Fruit fly (Drosophila melanogaster) whole organism, prepupa: ENCODE results near the gene CG7656.

Experiments used
- Blimp-1 ChIP-seq: fragments of 200-800 bp; sonication (Bioruptor generic); optimal IDR thresholded peaks from 3 replicates; lab custom pipeline; 2017; ENCODE audit warnings: missing biosample characterization, missing genetic modification characterization, mild to moderate bottlenecking, moderate library complexity, missing genetic modification reagents
- CG10631 ChIP-seq: fragments of 200-800 bp; sonication (Bioruptor generic); optimal IDR thresholded peaks from 2 replicates; lab custom pipeline; 2016; ENCODE audit warnings: missing biosample characterization, missing genetic modification characterization
- CG11294 ChIP-seq: fragments of 200-800 bp; sonication (Bioruptor generic); IDR thresholded peaks from 2 replicates; pipeline ENCODE4 v1.3.6; 2022; ENCODE audit warnings: missing biosample characterization, missing genetic modification characterization
- CG11762 ChIP-seq: fragments of 200-800 bp; sonication (Bioruptor generic); optimal IDR thresholded peaks from 3 replicates; lab custom pipeline; 2016; ENCODE audit warnings: missing biosample characterization, missing genetic modification characterization; ENCODE audit not compliant: insufficient read depth
- CG15336 ChIP-seq: fragments of 200-800 bp; sonication (Bioruptor generic); IDR thresholded peaks from 2 replicates; pipeline ENCODE4 v1.3.6; 2022; ENCODE audit warnings: missing biosample characterization, missing genetic modification characterization
- CG3032 ChIP-seq: fragments of 200-800 bp; optimal IDR thresholded peaks from 2 replicates; lab custom pipeline; 2019; ENCODE audit warnings: missing biosample characterization, mild to moderate bottlenecking, missing genetic modification characterization, moderate library complexity
- CG32006 ChIP-seq: fragments of 200-800 bp; sonication (Bioruptor generic); optimal IDR thresholded peaks from 3 replicates; lab custom pipeline; 2017; ENCODE audit warnings: missing biosample characterization, mild to moderate bottlenecking, missing genetic modification characterization
- CG34406 ChIP-seq: fragments of 200-800 bp; sonication (Bioruptor generic); optimal IDR thresholded peaks from 3 replicates; lab custom pipeline; 2016; ENCODE audit warnings: missing biosample characterization, missing genetic modification characterization
- CG3919 ChIP-seq: fragments of 200-800 bp; sonication (Bioruptor generic); optimal IDR thresholded peaks from 3 replicates; lab custom pipeline; 2016; ENCODE audit warnings: missing biosample characterization, missing genetic modification characterization
- CG4318 ChIP-seq: fragments of 200-800 bp; sonication (Bioruptor generic); optimal IDR thresholded peaks from 3 replicates; lab custom pipeline; 2017; ENCODE audit warnings: missing biosample characterization, mild to moderate bottlenecking, missing genetic modification characterization
- CG6163 ChIP-seq: fragments of 200-800 bp; sonication (Bioruptor generic); IDR thresholded peaks from 3 replicates; pipeline ENCODE4 v1.3.6; 2022; ENCODE audit warnings: missing biosample characterization, missing genetic modification characterization
- CG6276 ChIP-seq: fragments of 200-800 bp; sonication (Bioruptor generic); optimal IDR thresholded peaks from 2 replicates; lab custom pipeline; 2017; ENCODE audit warnings: missing biosample characterization, mild to moderate bottlenecking, missing genetic modification characterization
- CG6792 ChIP-seq: fragments of 200-800 bp; sonication (Bioruptor generic); optimal IDR thresholded peaks from 3 replicates; lab custom pipeline; 2016; ENCODE audit warnings: missing biosample characterization, missing genetic modification characterization
- CG6808 ChIP-seq: fragments of 200-800 bp; sonication (Bioruptor generic); optimal IDR thresholded peaks from 3 replicates; lab custom pipeline; 2017; ENCODE audit warnings: missing biosample characterization, missing genetic modification characterization, mild to moderate bottlenecking, moderate library complexity, missing genetic modification reagents
- CG6854 ChIP-seq: fragments of 200-800 bp; sonication (Bioruptor generic); optimal IDR thresholded peaks from 2 replicates; lab custom pipeline; 2017; ENCODE audit warnings: missing biosample characterization, mild to moderate bottlenecking, missing genetic modification characterization
- CG7368 ChIP-seq: fragments of 200-800 bp; sonication (Bioruptor generic); optimal IDR thresholded peaks from 3 replicates; lab custom pipeline; 2016; ENCODE audit warnings: missing biosample characterization, missing genetic modification characterization
- CG8119 ChIP-seq: fragments of 200-800 bp; sonication (Bioruptor generic); IDR thresholded peaks from 3 replicates; pipeline ENCODE4 v1.3.6; 2022; ENCODE audit warnings: missing biosample characterization, missing genetic modification characterization
- CG8319 ChIP-seq: fragments of 200-800 bp; sonication (Bioruptor generic); optimal IDR thresholded peaks from 3 replicates; lab custom pipeline; 2016; ENCODE audit warnings: missing biosample characterization, missing genetic modification characterization
- CG8632 ChIP-seq: fragments of 200-800 bp; sonication (Bioruptor generic); optimal IDR thresholded peaks from 3 replicates; lab custom pipeline; 2016; ENCODE audit warnings: missing biosample characterization, missing genetic modification characterization
- CG9139 ChIP-seq: fragments of 200-800 bp; sonication (Bioruptor generic); optimal IDR thresholded peaks from 3 replicates; lab custom pipeline; 2017; ENCODE audit warnings: missing biosample characterization, mild to moderate bottlenecking, missing genetic modification characterization
- Eip75B ChIP-seq: fragments of 200-800 bp; sonication (Bioruptor generic); optimal IDR thresholded peaks from 3 replicates; lab custom pipeline; 2016; ENCODE audit warnings: missing biosample characterization, missing genetic modification characterization
- Eip78C ChIP-seq: fragments of 200-800 bp; sonication (Bioruptor generic); peaks from one replicate; lab custom pipeline; 2016; ENCODE audit warnings: missing biosample characterization, missing genetic modification characterization
- Eip93F ChIP-seq: fragments of 200-800 bp; sonication (Bioruptor generic); optimal IDR thresholded peaks from 2 replicates; lab custom pipeline; 2016; ENCODE audit warnings: missing biosample characterization, mild to moderate bottlenecking, missing genetic modification characterization
- Ets21C ChIP-seq: fragments of 200-800 bp; sonication (Bioruptor generic); optimal IDR thresholded peaks from 3 replicates; lab custom pipeline; 2016; ENCODE audit warnings: missing biosample characterization, missing genetic modification characterization
- Ets96B ChIP-seq: fragments of 200-800 bp; optimal IDR thresholded peaks from 2 replicates; lab custom pipeline; 2019; ENCODE audit warnings: missing biosample characterization, mild to moderate bottlenecking, missing genetic modification characterization, moderate library complexity
- Gug ChIP-seq: fragments of 200-800 bp; sonication (Bioruptor generic); IDR thresholded peaks from 2 replicates; pipeline ENCODE4 v1.3.6; 2022; ENCODE audit warnings: missing biosample characterization, missing genetic modification characterization
- Hr38 ChIP-seq: sonication (Bioruptor generic); optimal IDR thresholded peaks from 2 replicates; lab custom pipeline; 2016; ENCODE audit warnings: missing biosample characterization, missing genetic modification characterization
- Hr39 ChIP-seq: fragments of 200-800 bp; sonication (Bioruptor generic); optimal IDR thresholded peaks from 2 replicates; lab custom pipeline; 2016; ENCODE audit warnings: missing biosample characterization, missing genetic modification characterization
- Hr4 ChIP-seq: fragments of 200-800 bp; sonication (Bioruptor generic); optimal IDR thresholded peaks from 3 replicates; lab custom pipeline; 2016; ENCODE audit warnings: missing biosample characterization, missing genetic modification characterization
- OdsH ChIP-seq: fragments of 200-800 bp; sonication (Bioruptor generic); optimal IDR thresholded peaks from 3 replicates; lab custom pipeline; 2016; ENCODE audit warnings: missing biosample characterization, missing genetic modification characterization
- Smox ChIP-seq: fragments of 200-800 bp; sonication (Bioruptor generic); optimal IDR thresholded peaks from 3 replicates; lab custom pipeline; 2016; ENCODE audit warnings: missing biosample characterization, missing genetic modification characterization
- Sox102F ChIP-seq: fragments of 200-800 bp; sonication (Bioruptor generic); optimal IDR thresholded peaks from 2 replicates; lab custom pipeline; 2016; ENCODE audit warnings: missing biosample characterization, mild to moderate bottlenecking, missing genetic modification characterization
- Sox14 ChIP-seq: fragments of 200-800 bp; sonication (Bioruptor generic); optimal IDR thresholded peaks from 3 replicates; lab custom pipeline; 2016; ENCODE audit warnings: missing biosample characterization, missing genetic modification characterization
- Sox15 ChIP-seq: fragments of 200-800 bp; sonication (Bioruptor generic); optimal IDR thresholded peaks from 3 replicates; lab custom pipeline; 2016; ENCODE audit warnings: missing biosample characterization, missing genetic modification characterization
- achi ChIP-seq: fragments of 200-800 bp; sonication (Bioruptor generic); optimal IDR thresholded peaks from 3 replicates; lab custom pipeline; 2016; ENCODE audit warnings: missing biosample characterization, missing genetic modification characterization
- acj6 ChIP-seq: fragments of 200-800 bp; sonication (Bioruptor generic); optimal IDR thresholded peaks from 3 replicates; lab custom pipeline; 2016; ENCODE audit warnings: missing biosample characterization, missing genetic modification characterization
- dac ChIP-seq: fragments of 200-800 bp; sonication (Bioruptor generic); optimal IDR thresholded peaks from 2 replicates; lab custom pipeline; 2017; ENCODE audit warnings: missing biosample characterization, mild to moderate bottlenecking, missing genetic modification characterization
- dsx ChIP-seq: fragments of 200-800 bp; optimal IDR thresholded peaks from 3 replicates; lab custom pipeline; 2019; ENCODE audit warnings: missing biosample characterization, mild to moderate bottlenecking, missing genetic modification characterization, moderate library complexity; ENCODE audit not compliant: poor library complexity, severe bottlenecking
- eg ChIP-seq: fragments of 200-800 bp; sonication (Bioruptor generic); IDR thresholded peaks from 3 replicates; pipeline ENCODE4 v1.3.6; 2022; ENCODE audit warnings: missing biosample characterization, missing genetic modification characterization
- fd85E ChIP-seq: fragments of 200-800 bp; sonication (Bioruptor generic); optimal IDR thresholded peaks from 3 replicates; lab custom pipeline; 2016; ENCODE audit warnings: missing biosample characterization, missing genetic modification characterization
- lz ChIP-seq: fragments of 200-800 bp; sonication (Bioruptor generic); optimal IDR thresholded peaks from 3 replicates; lab custom pipeline; 2016; ENCODE audit warnings: missing biosample characterization, missing genetic modification characterization
- net ChIP-seq: fragments of 200-800 bp; sonication (Bioruptor generic); optimal IDR thresholded peaks from 3 replicates; lab custom pipeline; 2016; ENCODE audit warnings: missing biosample characterization, missing genetic modification characterization
- pdm3 ChIP-seq: fragments of 200-800 bp; sonication (Bioruptor generic); optimal IDR thresholded peaks from 3 replicates; lab custom pipeline; 2016; ENCODE audit warnings: missing biosample characterization, missing genetic modification characterization
- spab ChIP-seq: fragments of 200-800 bp; sonication (Bioruptor generic); optimal IDR thresholded peaks from 2 replicates; lab custom pipeline; 2017; ENCODE audit warnings: missing biosample characterization, mild to moderate bottlenecking, missing genetic modification characterization, missing genetic modification reagents
- ss ChIP-seq, 2 experiments: fragments of 200-800 bp; sonication (Bioruptor generic); optimal IDR thresholded peaks; 2 replicates in 1 of 2; 3 replicates in 1 of 2; lab custom pipeline; 2017 to 2018; ENCODE audit warnings: mild to moderate bottlenecking in 2 of 2, missing biosample characterization in 2 of 2, missing genetic modification characterization in 2 of 2, moderate library complexity in 1 of 2
- svp ChIP-seq: fragments of 200-800 bp; sonication (Bioruptor generic); peaks from one replicate; lab custom pipeline; 2016; ENCODE audit warnings: missing biosample characterization, missing genetic modification characterization
- topi ChIP-seq: fragments of 200-800 bp; sonication (Bioruptor generic); optimal IDR thresholded peaks from 3 replicates; lab custom pipeline; 2016; ENCODE audit warnings: missing biosample characterization, missing genetic modification characterization
- vri ChIP-seq: fragments of 200-800 bp; sonication (Bioruptor generic); optimal IDR thresholded peaks from 3 replicates; lab custom pipeline; 2016; ENCODE audit warnings: missing biosample characterization, mild to moderate bottlenecking, missing genetic modification characterization

CG7656 gene

dm6 chr3L:15589746-15590145 lies 1.8 kb upstream of the CG7656 start:
- TF ChIP-seq CG15336 (no peak), dsx (GFP tag; lab: Kevin White, UChicago) (no peak), Sox102F (GFP tag; lab: Kevin White, UChicago) (no peak), CG6854 (GFP tag; lab: Kevin White, UChicago) (no peak), CG6163 (GFP tag; lab: Robert Waterston, UW) (peak; percentile 25; the same call in 1 of the 3 replicates), net (GFP tag; lab: Kevin White, UChicago) (no peak), Hr38 (no peak), eg (GFP tag; lab: Robert Waterston, UW) (peak; percentile 32; the same call in 1 of the 3 replicates), dac (GFP tag; lab: Kevin White, UChicago) (no peak), svp (GFP tag; lab: Kevin White, UChicago) (no peak), CG7368 (no peak), Hr4 (GFP tag; lab: Kevin White, UChicago) (peak; percentile 3), CG6276 (GFP tag; lab: Kevin White, UChicago) (no peak), Smox (GFP tag; lab: Kevin White, UChicago) (no peak), vri (GFP tag; lab: Kevin White, UChicago) (no peak), OdsH (peak; percentile 21), achi (GFP tag; lab: Kevin White, UChicago) (no peak), Ets96B (tag; lab: Kevin White, UChicago) (no peak), Eip93F (no peak), CG32006 (GFP tag; lab: Kevin White, UChicago) (peak; percentile 32), CG3032 (tag; lab: Kevin White, UChicago) (no peak), CG8119 (GFP tag; lab: Robert Waterston, UW) (no peak)

DNA sequence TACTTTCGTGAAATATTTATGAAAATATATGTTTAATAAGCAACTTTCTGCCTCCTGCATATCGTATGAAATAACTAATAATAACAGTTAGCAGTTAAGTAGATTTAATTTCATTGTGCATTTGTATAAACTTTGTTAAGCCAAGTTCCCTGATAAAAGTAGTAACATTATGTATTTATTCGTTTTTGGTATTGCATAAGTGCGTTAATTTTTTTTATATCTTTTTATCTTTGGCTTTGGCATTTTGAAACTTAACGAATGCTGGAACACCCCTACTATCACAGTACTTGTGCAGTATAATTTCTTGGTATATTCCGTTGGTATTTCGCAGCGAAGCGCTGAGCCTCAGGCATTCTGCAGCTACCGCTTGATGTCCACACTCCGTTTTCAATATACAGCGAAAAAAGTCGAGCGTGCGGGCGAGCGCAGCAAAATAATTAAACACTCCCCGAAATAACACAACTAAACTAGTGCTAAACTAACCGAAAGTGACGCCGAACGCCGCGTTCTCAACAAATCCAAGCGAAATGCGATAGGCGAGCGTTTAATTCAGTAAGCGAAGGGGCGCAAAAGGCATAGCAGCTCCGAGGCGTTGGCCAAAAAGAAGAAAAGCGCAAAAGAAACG lies 651 bp upstream of the CG7656 start, which contains the start of gene RhoGAP71E:
Gene RhoGAP71E, plus strand, starts transcription at position 347 of the 625 bp plus-strand sequence.
- TF ChIP-seq Hr4 (GFP tag; lab: Kevin White, UChicago) (no peak), svp (GFP tag; lab: Kevin White, UChicago) (no peak), CG11762 (GFP tag; lab: Kevin White, UChicago) (no peak), Sox15 (GFP tag; lab: Kevin White, UChicago) (no peak), CG8119 (GFP tag; lab: Robert Waterston, UW) (peak; percentile 75), vri (GFP tag; lab: Kevin White, UChicago) (no peak), CG6276 (GFP tag; lab: Kevin White, UChicago) (no peak), CG11294 (GFP tag; lab: Robert Waterston, UW) (no peak), ss (GFP tag; optimal IDR thresholded peaks at IDR 0.05; lab: Kevin White, UChicago) (peak in 1 of 2 experiments; percentile 58), Eip78C (GFP tag; lab: Kevin White, UChicago) (peak; percentile 67), CG8319 (GFP tag; lab: Kevin White, UChicago) (no peak), CG4318 (no peak), OdsH (no peak), net (GFP tag; lab: Kevin White, UChicago) (no peak), CG6792 (no peak), Blimp-1 (no peak), Eip93F (no peak), Hr38 (no peak), CG8632 (GFP tag; lab: Kevin White, UChicago) (no peak), Hr39 (GFP tag; lab: Kevin White, UChicago) (no peak), Ets96B (tag; lab: Kevin White, UChicago) (peak; percentile 16), pdm3 (GFP tag; lab: Kevin White, UChicago) (no peak), CG7368 (no peak), CG6808 (GFP tag; lab: Kevin White, UChicago) (peak; percentile 9), eg (GFP tag; lab: Robert Waterston, UW) (peak; percentile 55; the same call in 2 of the 3 replicates), CG6854 (GFP tag; lab: Kevin White, UChicago) (peak; percentile 77), CG3919 (GFP tag; lab: Kevin White, UChicago) (no peak), fd85E (peak; percentile 17), Sox14 (GFP tag; lab: Kevin White, UChicago) (peak; percentile 33), CG9139 (GFP tag; lab: Kevin White, UChicago) (no peak), Ets21C (GFP tag; lab: Kevin White, UChicago) (no peak), Eip75B (no peak), topi (GFP tag; lab: Kevin White, UChicago) (no peak), acj6 (GFP tag; lab: Kevin White, UChicago) (no peak), dac (GFP tag; lab: Kevin White, UChicago) (no peak), lz (GFP tag; lab: Kevin White, UChicago) (peak; percentile 15), Gug (GFP tag; lab: Robert Waterston, UW) (peak; percentile 46), CG10631 (no peak), spab (GFP tag; lab: Kevin White, UChicago) (no peak), achi (GFP tag; lab: Kevin White, UChicago) (no peak), CG34406 (no peak)
